Fruit fly (Drosophila melanogaster) whole organism: ENCODE measurements around the gene CG12541.

Experiments used
- CG8478 ChIP-seq: fragments of >200 bp; optimal IDR thresholded peaks from 2 replicates; lab custom pipeline; 2018; ENCODE audit warnings: inconsistent platforms
- Dll ChIP-seq: fragments of >200 bp; optimal IDR thresholded peaks from 2 replicates; lab custom pipeline; 2017
- EcR ChIP-seq, 2 experiments: fragments of >200 bp; optimal IDR thresholded peaks; 2 replicates each; lab custom pipeline; 2017; ENCODE audit warnings: missing biosample characterization in 2 of 2, missing genetic modification characterization in 2 of 2, missing genetic modification reagents in 2 of 2
- psq ChIP-seq: fragments of >200 bp; optimal IDR thresholded peaks from 2 replicates; lab custom pipeline; 2017
- usp ChIP-seq: fragments of >200 bp; optimal IDR thresholded peaks from 2 replicates; lab custom pipeline; 2017; ENCODE audit warnings: missing biosample characterization, missing genetic modification characterization, mixed read lengths

dm6 chrX:6998492-6998852, 67.4 kb downstream of the CG12541 start, which contains the start of gene Inx2:
- TF ChIP-seq psq (no peak), usp (no peak), CG8478 (no peak), EcR (GFP tag; optimal IDR thresholded peaks at IDR 0.05; lab: Kevin White, UChicago) (peak in 1 of 2 experiments; percentile 1), Dll (lab: Kevin White, UChicago) (peak; percentile 78)
